Fruit fly (Drosophila melanogaster) whole organism, embryonic: Measurements from ENCODE around the gene Leash.

Experiments
- BtbVII ChIP-seq: fragments of 200-800 bp; sonication (Bioruptor generic); optimal IDR thresholded peaks from 3 replicates; lab custom pipeline; 2017; ENCODE audit warnings: missing biosample characterization, mild to moderate bottlenecking, missing genetic modification characterization
- Bteb2 ChIP-seq: fragments of 200-800 bp; sonication (Bioruptor generic); optimal IDR thresholded peaks from 2 replicates; lab custom pipeline; 2016; ENCODE audit warnings: missing biosample characterization, missing genetic modification characterization
- CG11504 ChIP-seq: fragments of 200-800 bp; sonication (Bioruptor generic); optimal IDR thresholded peaks from 3 replicates; lab custom pipeline; 2019; ENCODE audit warnings: missing biosample characterization, mild to moderate bottlenecking, missing genetic modification characterization, moderate library complexity
- CG12155 ChIP-seq: fragments of 200-800 bp; sonication (Bioruptor generic); optimal IDR thresholded peaks from 3 replicates; lab custom pipeline; 2016; ENCODE audit warnings: missing biosample characterization, missing genetic modification characterization
- CG13296 ChIP-seq: fragments of 200-800 bp; sonication (Bioruptor generic); optimal IDR thresholded peaks from 3 replicates; lab custom pipeline; 2018; ENCODE audit warnings: missing biosample characterization, mild to moderate bottlenecking, missing genetic modification characterization
- CG14050 ChIP-seq: fragments of 200-800 bp; sonication (Bioruptor generic); IDR thresholded peaks from 3 replicates; pipeline ENCODE4 v1.3.6; 2022; ENCODE audit warnings: missing biosample characterization, missing genetic modification characterization
- CG15269 ChIP-seq: fragments of 200-800 bp; sonication (Bioruptor generic); optimal IDR thresholded peaks from 2 replicates; lab custom pipeline; 2018; ENCODE audit warnings: missing biosample characterization, mild to moderate bottlenecking, missing genetic modification characterization, moderate library complexity
- CG1529 ChIP-seq: fragments of 200-800 bp; sonication (Bioruptor generic); optimal IDR thresholded peaks from 3 replicates; lab custom pipeline; 2018; ENCODE audit warnings: missing biosample characterization, missing genetic modification characterization
- CG15601 ChIP-seq: fragments of 200-800 bp; sonication (Bioruptor generic); optimal IDR thresholded peaks from 3 replicates; lab custom pipeline; 2019; ENCODE audit warnings: missing biosample characterization, mild to moderate bottlenecking, missing genetic modification characterization, moderate library complexity
- CG17612 ChIP-seq: fragments of 200-800 bp; sonication (Bioruptor generic); IDR thresholded peaks from 2 replicates; pipeline ENCODE4 v1.3.6; 2022; ENCODE audit warnings: missing biosample characterization, missing genetic modification characterization
- CG18599 ChIP-seq: fragments of 200-800 bp; sonication (Bioruptor generic); optimal IDR thresholded peaks from 3 replicates; lab custom pipeline; 2017; ENCODE audit warnings: missing biosample characterization, missing genetic modification characterization, mild to moderate bottlenecking, moderate library complexity, missing genetic modification reagents
- CG2202 ChIP-seq: fragments of 200-800 bp; sonication (Bioruptor generic); optimal IDR thresholded peaks from 2 replicates; lab custom pipeline; 2018; ENCODE audit warnings: missing biosample characterization, mild to moderate bottlenecking, missing genetic modification characterization
- CG2678 ChIP-seq: fragments of 200-800 bp; sonication (Bioruptor generic); optimal IDR thresholded peaks from 3 replicates; lab custom pipeline; 2019; ENCODE audit warnings: missing biosample characterization, mild to moderate bottlenecking, missing genetic modification characterization, moderate library complexity
- CG31224 ChIP-seq: fragments of 200-800 bp; sonication (Bioruptor generic); IDR thresholded peaks from 2 replicates; pipeline ENCODE4 v1.3.6; 2022; ENCODE audit warnings: missing biosample characterization, missing genetic modification characterization
- CG31441 ChIP-seq: fragments of 200-800 bp; sonication (Bioruptor generic); IDR thresholded peaks from 2 replicates; pipeline ENCODE4 v1.3.6; 2022; ENCODE audit warnings: missing biosample characterization, missing genetic modification characterization
- CG33557 ChIP-seq: fragments of 200-800 bp; sonication (Bioruptor generic); optimal IDR thresholded peaks from 2 replicates; lab custom pipeline; 2019; ENCODE audit warnings: missing biosample characterization, mild to moderate bottlenecking, missing genetic modification characterization, moderate library complexity
- CG34376 ChIP-seq: fragments of 200-800 bp; sonication (Bioruptor generic); optimal IDR thresholded peaks from 2 replicates; lab custom pipeline; 2018; ENCODE audit warnings: missing biosample characterization, mild to moderate bottlenecking, missing genetic modification characterization
- CG4360 ChIP-seq: fragments of 200-800 bp; sonication (Bioruptor generic); IDR thresholded peaks from 2 replicates; pipeline ENCODE4 v1.3.6; 2022; ENCODE audit warnings: missing biosample characterization, missing genetic modification characterization
- CG43689 ChIP-seq: fragments of 200-800 bp; sonication (Bioruptor generic); IDR thresholded peaks from 2 replicates; pipeline ENCODE4 v1.3.6; 2022; ENCODE audit warnings: missing biosample characterization, missing genetic modification characterization
- CG4404 ChIP-seq: fragments of 200-800 bp; sonication (Bioruptor generic); IDR thresholded peaks from 2 replicates; pipeline ENCODE4 v1.3.6; 2022; ENCODE audit warnings: missing biosample characterization, missing genetic modification characterization
- CG4617 ChIP-seq: fragments of 200-800 bp; sonication (Bioruptor generic); optimal IDR thresholded peaks from 3 replicates; lab custom pipeline; 2016; ENCODE audit warnings: missing biosample characterization, missing genetic modification characterization, borderline replicate concordance
- CG6654 ChIP-seq: fragments of 200-800 bp; sonication (Bioruptor generic); optimal IDR thresholded peaks from 2 replicates; lab custom pipeline; 2017; ENCODE audit warnings: missing biosample characterization, mild to moderate bottlenecking, missing genetic modification characterization
- CG6689 ChIP-seq: fragments of 200-800 bp; sonication (Bioruptor generic); IDR thresholded peaks from 2 replicates; pipeline ENCODE4 v1.3.6; 2022; ENCODE audit warnings: missing biosample characterization, missing genetic modification characterization
- CG6765 ChIP-seq: fragments of 200-800 bp; sonication (Bioruptor generic); optimal IDR thresholded peaks from 3 replicates; lab custom pipeline; 2017; ENCODE audit warnings: missing biosample characterization, mild to moderate bottlenecking, missing genetic modification characterization
- CG6813 ChIP-seq: fragments of 200-800 bp; sonication (Bioruptor generic); optimal IDR thresholded peaks from 2 replicates; lab custom pipeline; 2017; ENCODE audit warnings: missing biosample characterization, missing genetic modification characterization, mild to moderate bottlenecking, moderate library complexity, missing genetic modification reagents
- CG8765 ChIP-seq: fragments of 200-800 bp; sonication (Bioruptor generic); IDR thresholded peaks from 2 replicates; pipeline ENCODE4 v1.3.6; 2022; ENCODE audit warnings: missing biosample characterization, missing genetic modification characterization
- Camta ChIP-seq: fragments of 200-800 bp; sonication (Bioruptor generic); optimal IDR thresholded peaks from 2 replicates; lab custom pipeline; 2016; ENCODE audit warnings: missing biosample characterization, missing genetic modification characterization
- CkIIα-i1 ChIP-seq: fragments of 200-800 bp; sonication (Bioruptor generic); IDR thresholded peaks from 2 replicates; pipeline ENCODE4 v1.3.6; 2022; ENCODE audit warnings: missing biosample characterization, missing genetic modification characterization
- Dfd ChIP-seq, 2 experiments: fragments of >200 bp; optimal IDR thresholded peaks; 2 replicates each; lab custom pipeline; 2017; ENCODE audit warnings: missing biosample characterization in 2 of 2, missing genetic modification characterization in 2 of 2
- Eip74EF ChIP-seq, 2 experiments: fragments of 200-800 bp in 1 of 2; fragments of >200 bp in 1 of 2; sonication (Bioruptor generic) in 1 of 2; optimal IDR thresholded peaks; 2 replicates each; lab custom pipeline; 2017 to 2019; ENCODE audit warnings: missing biosample characterization in 2 of 2, missing genetic modification characterization in 2 of 2, mild to moderate bottlenecking in 1 of 2, moderate library complexity in 1 of 2
- Fer2 ChIP-seq: fragments of 200-800 bp; sonication (Bioruptor generic); optimal IDR thresholded peaks from 2 replicates; lab custom pipeline; 2018; ENCODE audit warnings: missing biosample characterization, mild to moderate bottlenecking, missing genetic modification characterization, moderate library complexity
- GATAe ChIP-seq: fragments of 200-800 bp; sonication (Bioruptor generic); conservative IDR thresholded peaks from 2 replicates; pipeline ENCODE4 v1.3.6; 2022; ENCODE audit warnings: missing biosample characterization, missing genetic modification characterization
- Sry-β ChIP-seq: fragments of 200-800 bp; sonication (Bioruptor generic); optimal IDR thresholded peaks from 2 replicates; lab custom pipeline; 2018; ENCODE audit warnings: missing biosample characterization, mild to moderate bottlenecking, missing genetic modification characterization, moderate library complexity
- YL-1 ChIP-seq: fragments of 200-800 bp; sonication (Bioruptor generic); optimal IDR thresholded peaks from 3 replicates; lab custom pipeline; 2017; ENCODE audit warnings: missing biosample characterization, mild to moderate bottlenecking, missing genetic modification characterization
- al ChIP-seq: fragments of 200-800 bp; sonication (Bioruptor generic); IDR thresholded peaks from 2 replicates; pipeline ENCODE4 v1.3.6; 2022; ENCODE audit warnings: missing biosample characterization, missing genetic modification characterization
- az2 ChIP-seq: fragments of 200-800 bp; sonication (Bioruptor generic); optimal IDR thresholded peaks from 3 replicates; lab custom pipeline; 2016; ENCODE audit warnings: missing biosample characterization, missing genetic modification characterization
- cato ChIP-seq: fragments of 200-800 bp; sonication (Bioruptor generic); optimal IDR thresholded peaks from 2 replicates; lab custom pipeline; 2016; ENCODE audit warnings: missing biosample characterization, missing genetic modification characterization, borderline replicate concordance
- caup ChIP-seq: fragments of 200-800 bp; sonication (Bioruptor generic); optimal IDR thresholded peaks from 3 replicates; lab custom pipeline; 2017; ENCODE audit warnings: missing biosample characterization, mild to moderate bottlenecking, missing genetic modification characterization, moderate library complexity; ENCODE audit not compliant: severe bottlenecking
- dan ChIP-seq: fragments of 200-800 bp; sonication (Bioruptor generic); IDR thresholded peaks from 2 replicates; pipeline ENCODE4 v1.3.6; 2022; ENCODE audit warnings: missing biosample characterization, missing genetic modification characterization
- dimm ChIP-seq: fragments of 200-800 bp; sonication (Bioruptor generic); IDR thresholded peaks from 2 replicates; pipeline ENCODE4 v1.3.6; 2022; ENCODE audit warnings: missing biosample characterization, missing genetic modification characterization
- fd64A ChIP-seq: fragments of 200-800 bp; sonication (Bioruptor generic); optimal IDR thresholded peaks from 3 replicates; lab custom pipeline; 2018; ENCODE audit warnings: missing biosample characterization, mild to moderate bottlenecking, missing genetic modification characterization
- gro ChIP-seq: fragments of 200-800 bp; sonication (Bioruptor generic); optimal IDR thresholded peaks from 2 replicates; lab custom pipeline; 2016; ENCODE audit warnings: missing biosample characterization, missing genetic modification characterization
- jumu ChIP-seq: fragments of 200-800 bp; sonication (Bioruptor generic); optimal IDR thresholded peaks from 3 replicates; lab custom pipeline; 2016; ENCODE audit warnings: missing biosample characterization, missing genetic modification characterization
- repo ChIP-seq: fragments of 200-800 bp; sonication (Bioruptor generic); optimal IDR thresholded peaks from 2 replicates; lab custom pipeline; 2016; ENCODE audit warnings: missing biosample characterization, missing genetic modification characterization
- rib ChIP-seq: fragments of 200-800 bp; sonication (Bioruptor generic); IDR thresholded peaks from 2 replicates; pipeline ENCODE4 v1.3.6; 2022; ENCODE audit warnings: missing biosample characterization, missing genetic modification characterization
- row ChIP-seq: fragments of 200-800 bp; sonication (Bioruptor generic); IDR thresholded peaks from 3 replicates; pipeline ENCODE4 v1.3.6; 2022; ENCODE audit warnings: missing biosample characterization, missing genetic modification characterization
- vvl ChIP-seq: fragments of 200-800 bp; sonication (Bioruptor generic); IDR thresholded peaks from 2 replicates; pipeline ENCODE4 v1.3.6; 2022; ENCODE audit warnings: missing biosample characterization, missing genetic modification characterization
- zfh2 ChIP-seq: fragments of 200-800 bp; sonication (Bioruptor generic); optimal IDR thresholded peaks from 2 replicates; lab custom pipeline; 2016; ENCODE audit warnings: missing biosample characterization, missing genetic modification characterization

The Leash gene

dm6 chr3R:10875515-10876434 lies 9.6 kb upstream of the Leash start, which contains the start of gene Sodh2 (continued):
- TF ChIP-seq CG4617 (GFP tag; lab: Kevin White, UChicago) = peak; percentile 17
- TF ChIP-seq dan (GFP tag; lab: Robert Waterston, UW) = no peak
- peak; percentile 85 for TF ChIP-seq rib
- peak; percentile 83 for TF ChIP-seq CG34376
- peak; percentile 29 for TF ChIP-seq Camta (GFP tag; lab: Kevin White, UChicago)
- TF ChIP-seq Sry-β = peak; percentile 44
- TF ChIP-seq CG8765 = peak; percentile 79; the same call in 1 of the 2 replicates
- TF ChIP-seq CG31224 (GFP tag; lab: Robert Waterston, UW) = peak; percentile 23; the same call in 1 of the 2 replicates
- TF ChIP-seq fd64A (GFP tag; lab: Kevin White, UChicago) = peak; percentile 48
- TF ChIP-seq CG31441 (GFP tag; lab: Robert Waterston, UW) = peak; percentile 87
- TF ChIP-seq Eip74EF (GFP tag; optimal IDR thresholded peaks at IDR 0.05; lab: Kevin White, UChicago) = peak in 1 of 2 experiments; percentile 81
- TF ChIP-seq CG33557 = peak; percentile 35
- peak; percentile 93 for TF ChIP-seq BtbVII (GFP tag; lab: Kevin White, UChicago)
- TF ChIP-seq CG2678 (tag; lab: Kevin White, UChicago) = peak; percentile 89
- TF ChIP-seq CG1529 (GFP tag; lab: Kevin White, UChicago) = peak; percentile 66
- TF ChIP-seq GATAe (GFP tag; lab: Robert Waterston, UW) = no peak
- peak; percentile 85 for TF ChIP-seq zfh2 (GFP tag; lab: Kevin White, UChicago)
- peak; percentile 59 for TF ChIP-seq CG15601 (tag; lab: Kevin White, UChicago)
- peak; percentile 47 for TF ChIP-seq az2 (GFP tag; lab: Kevin White, UChicago)
- TF ChIP-seq CG14050 (GFP tag; lab: Robert Waterston, UW) = peak; percentile 32
- peak; percentile 10 for TF ChIP-seq CG6654 (GFP tag; lab: Kevin White, UChicago)
- TF ChIP-seq row (GFP tag; lab: Robert Waterston, UW) = peak; percentile 80
- peak; percentile 84 for TF ChIP-seq CG11504 (tag; lab: Kevin White, UChicago)
- TF ChIP-seq dimm = no peak
- TF ChIP-seq CG4404 (GFP tag; lab: Robert Waterston, UW) = peak; percentile 37; the same call in 1 of the 2 replicates
- TF ChIP-seq Dfd (GFP tag; optimal IDR thresholded peaks at IDR 0.05; lab: Kevin White, UChicago) = no peak
- TF ChIP-seq cato (GFP tag; lab: Kevin White, UChicago) = no peak
- peak; percentile 79 for TF ChIP-seq vvl (GFP tag; lab: Robert Waterston, UW)
- TF ChIP-seq gro (GFP tag; lab: Kevin White, UChicago) = peak; percentile 55
- peak; percentile 95 for TF ChIP-seq CG18599 (GFP tag; lab: Kevin White, UChicago)
- peak; percentile 81 for TF ChIP-seq CG15269 (tag; lab: Kevin White, UChicago)
- TF ChIP-seq YL-1 (GFP tag; lab: Kevin White, UChicago) = peak; percentile 75
- peak; percentile 45 for TF ChIP-seq CG2202 (tag; lab: Kevin White, UChicago)
- TF ChIP-seq jumu (GFP tag; lab: Kevin White, UChicago) = peak; percentile 27
- TF ChIP-seq Fer2 (tag; lab: Kevin White, UChicago) = peak; percentile 31
- TF ChIP-seq CG13296 (GFP tag; lab: Kevin White, UChicago) = peak; percentile 90
- TF ChIP-seq CG6765 (GFP tag; lab: Kevin White, UChicago) = peak; percentile 86
- peak; percentile 70 for TF ChIP-seq CG6689 (GFP tag; lab: Robert Waterston, UW)
- peak; percentile 64 for TF ChIP-seq Bteb2 (GFP tag; lab: Kevin White, UChicago)
- peak; percentile 91 for TF ChIP-seq CG6813 (GFP tag; lab: Kevin White, UChicago)
- TF ChIP-seq repo (GFP tag; lab: Kevin White, UChicago) = no peak
- peak; percentile 62 for TF ChIP-seq al (GFP tag; lab: Robert Waterston, UW)
- TF ChIP-seq CG12155 (GFP tag; lab: Kevin White, UChicago) = peak; percentile 59
- TF ChIP-seq CG17612 (GFP tag; lab: Robert Waterston, UW) = peak; percentile 65
- TF ChIP-seq CG43689 (GFP tag; lab: Robert Waterston, UW) = no peak
- no peak for TF ChIP-seq CkIIα-i1 (GFP tag; lab: Robert Waterston, UW)
- no peak for TF ChIP-seq CG4360 (GFP tag; lab: Robert Waterston, UW)
- peak; percentile 91 for TF ChIP-seq caup
